Fruit fly (Drosophila melanogaster): ENCODE measurements around the gene DNAlig3.

DNAlig3 gene

dm6 chr3R:12426310-12426653 lies 24.6 kb upstream of the DNAlig3 start, which contains the start of gene NANS (continued):
- TF ChIP-seq CG17385 (GFP tag; optimal IDR thresholded peaks at IDR 0.05) (peak; percentile 21), unc-4 (GFP tag; IDR thresholded peaks at IDR 0.05; ENCODE audit: partially characterized antibody) (0 out of 2 replicates have a peak, but pooled peaks have one; percentile 27), CG10565 (GFP tag; optimal IDR thresholded peaks at IDR 0.05) (no peak), CG9876 (GFP tag; optimal IDR thresholded peaks at IDR 0.05) (no peak), CG15514 (GFP tag; optimal IDR thresholded peaks at IDR 0.05) (peak; percentile 34), tx (GFP tag; optimal IDR thresholded peaks at IDR 0.05) (no peak), pnt (GFP tag; optimal IDR thresholded peaks at IDR 0.05) (no peak), CG13296 (GFP tag; optimal IDR thresholded peaks at IDR 0.05) (peak; percentile 5), sob (GFP tag; IDR thresholded peaks at IDR 0.05) (no peak), Tbp (GFP tag; optimal IDR thresholded peaks at IDR 0.05) (no peak), CG13894 (tag; optimal IDR thresholded peaks at IDR 0.05) (no peak), dm (GFP tag; optimal IDR thresholded peaks at IDR 0.05) (no peak), lbe (GFP tag; optimal IDR thresholded peaks at IDR 0.05) (peak; percentile 17), inv (GFP tag; IDR thresholded peaks at IDR 0.05; ENCODE audit: partially characterized antibody) (0 out of 2 replicates have a peak, but pooled peaks have one; percentile 4), tna (GFP tag; IDR thresholded peaks at IDR 0.05; ENCODE audit: partially characterized antibody) (0 out of 2 replicates have a peak, but pooled peaks have one; percentile 31), stwl (tag; optimal IDR thresholded peaks at IDR 0.05) (peak; percentile 6), sqz (GFP tag; optimal IDR thresholded peaks at IDR 0.05) (no peak), trh (GFP tag; optimal IDR thresholded peaks at IDR 0.05) (no peak), Nf-YB (GFP tag; optimal IDR thresholded peaks at IDR 0.05) (no peak), nerfin-2 (GFP tag; IDR thresholded peaks at IDR 0.05; ENCODE audit: partially characterized antibody) (peak; percentile 38; the same call in 1 of the 2 replicates), Drgx (GFP tag; IDR thresholded peaks at IDR 0.05) (no peak)

dm6 chr3R:12425510-12426309 lies 24.1 kb upstream of the DNAlig3 start, which contains the start of gene Pp1-87B:
Gene Pp1-87B, minus strand, starts transcription at chr3R:12425917.
- TF ChIP-seq CG18619 (GFP tag; optimal IDR thresholded peaks at IDR 0.05) (peak; percentile 37), trem (tag; optimal IDR thresholded peaks at IDR 0.05) (peak; percentile 28), tap (tag; optimal IDR thresholded peaks at IDR 0.05) (no peak), CG14860 (GFP tag; IDR thresholded peaks at IDR 0.05; ENCODE audit: partially characterized antibody) (no peak), CG30020 (tag; optimal IDR thresholded peaks at IDR 0.05) (peak; percentile 45), Pdp1 (GFP tag; optimal IDR thresholded peaks at IDR 0.05) (peak in 1 of 2 experiments; percentile 73), HLHmδ (GFP tag; optimal IDR thresholded peaks at IDR 0.05) (peak; percentile 61), dati (GFP tag; IDR thresholded peaks at IDR 0.05) (no peak), Dref (GFP tag; IDR thresholded peaks at IDR 0.05) (peak; percentile 66), shn (GFP tag; optimal IDR thresholded peaks at IDR 0.05) (peak; percentile 26), Abd-B (GFP tag; optimal IDR thresholded peaks at IDR 0.05) (peak; percentile 30), twi (tag; optimal IDR thresholded peaks at IDR 0.05) (peak; percentile 28), Dfd (GFP tag; optimal IDR thresholded peaks at IDR 0.05) (peak in 1 of 2 experiments; percentile 30), Dip3 (GFP tag; optimal IDR thresholded peaks at IDR 0.05) (peak; percentile 10), so (GFP tag; IDR thresholded peaks at IDR 0.05) (no peak), CG6791 (GFP tag; IDR thresholded peaks at IDR 0.05; ENCODE audit: partially characterized antibody) (peak; percentile 55; the same call in 2 of the 3 replicates), Hr51 (GFP tag; optimal IDR thresholded peaks at IDR 0.05) (no peak), CG17361 (GFP tag; IDR thresholded peaks at IDR 0.05) (peak; percentile 80), CG1603 (tag; optimal IDR thresholded peaks at IDR 0.05) (peak; percentile 19), CG10209 (GFP tag; optimal IDR thresholded peaks at IDR 0.05) (peak; percentile 18), HLH4C (GFP tag; IDR thresholded peaks at IDR 0.05; ENCODE audit: partially characterized antibody) (peak; percentile 66; the same call in 2 of the 3 replicates), dpn (GFP tag; optimal IDR thresholded peaks at IDR 0.05) (peak in 1 of 2 experiments; percentile 11), zen (tag; optimal IDR thresholded peaks at IDR 0.05) (peak; percentile 38), CG31441 (GFP tag; IDR thresholded peaks at IDR 0.05) (peak; percentile 25; the same call in 1 of the 2 replicates), CG13775 (GFP tag; optimal IDR thresholded peaks at IDR 0.05) (peak; percentile 34), CG30403 (GFP tag; optimal IDR thresholded peaks at IDR 0.05) (peak; percentile 39)

All from whole organism, embryonic.